Fruit fly (Drosophila melanogaster): ENCODE measurements around the gene st.

- no peak for TF ChIP-seq h (optimal IDR thresholded peaks at IDR 0.05)
- TF ChIP-seq psq (optimal IDR thresholded peaks at IDR 0.05): no peak
These were observed 2.8 kb upstream of the st start for dm6 chr3L:16494651-16495074.
